Fruit fly (Drosophila melanogaster): ENCODE data around the gene COX7A.
A peak's percentile ranks its signal among the peaks of the same experiment; 100 is the strongest.

COX7A gene

DNA sequence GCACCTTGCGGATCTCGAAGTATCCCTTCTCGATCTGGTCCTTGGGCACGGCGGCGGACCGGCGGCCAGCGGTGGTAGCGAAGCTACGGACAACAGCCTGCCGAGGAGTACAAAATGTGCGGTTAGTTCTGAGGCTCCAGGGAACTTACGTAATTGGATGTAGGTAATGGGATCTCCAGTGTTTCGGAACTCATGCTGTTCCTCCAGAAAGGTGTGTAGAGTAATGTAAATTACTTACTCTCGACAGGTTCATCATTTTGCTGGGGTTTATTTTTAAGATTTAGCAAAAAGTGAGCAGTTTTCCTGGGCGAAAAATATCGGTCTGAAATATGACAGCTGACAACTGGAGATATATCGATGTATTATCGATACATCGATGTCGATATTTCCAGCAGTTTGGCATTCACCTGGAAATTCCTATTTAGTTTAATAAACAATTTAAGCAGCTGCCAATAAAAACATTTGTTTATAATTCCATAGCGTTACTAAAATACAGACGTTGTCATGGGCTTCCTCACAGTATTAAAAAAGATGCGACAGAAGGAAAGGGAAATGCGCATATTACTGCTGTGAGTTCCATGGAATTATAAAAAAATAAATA lies at the start of gene COX7A, which contains the start of gene Arl2 (continued):
- no peak for TF ChIP-seq CG4404 (GFP tag; IDR thresholded peaks at IDR 0.05)
- TF ChIP-seq CG16815 (GFP tag; optimal IDR thresholded peaks at IDR 0.05) = no peak
- TF ChIP-seq CG9932 (GFP tag; IDR thresholded peaks at IDR 0.05) = no peak
- TF ChIP-seq gsb (GFP tag; IDR thresholded peaks at IDR 0.05) = no peak
- no peak for TF ChIP-seq Neu2 (GFP tag; optimal IDR thresholded peaks at IDR 0.05; ENCODE audit: borderline replicate concordance)
- no peak for TF ChIP-seq Abd-B (GFP tag; optimal IDR thresholded peaks at IDR 0.05)
- TF ChIP-seq Hr3 (GFP tag; optimal IDR thresholded peaks at IDR 0.05) = no peak
- TF ChIP-seq unpg (GFP tag; optimal IDR thresholded peaks at IDR 0.05) = no peak
- TF ChIP-seq Lim3 (GFP tag; IDR thresholded peaks at IDR 0.05) = no peak
- TF ChIP-seq eyg (GFP tag; optimal IDR thresholded peaks at IDR 0.05) = no peak
- TF ChIP-seq bigmax (GFP tag; optimal IDR thresholded peaks at IDR 0.05) = peak; percentile 26
- peak; percentile 68 for TF ChIP-seq sens (GFP tag)
- TF ChIP-seq ro (GFP tag; IDR thresholded peaks at IDR 0.05) = no peak
- no peak for TF ChIP-seq CG2889 (GFP tag; IDR thresholded peaks at IDR 0.05)
- no peak for TF ChIP-seq Dek (tag; optimal IDR thresholded peaks at IDR 0.05)
- no peak for TF ChIP-seq lab (GFP tag; optimal IDR thresholded peaks at IDR 0.05)
- TF ChIP-seq chm (GFP tag; IDR thresholded peaks at IDR 0.05) = no peak
- no peak for TF ChIP-seq ssp (GFP tag; IDR thresholded peaks at IDR 0.05)
- no peak for TF ChIP-seq CG10543 (GFP tag; optimal IDR thresholded peaks at IDR 0.05)
- no peak for TF ChIP-seq twi (tag; optimal IDR thresholded peaks at IDR 0.05)
- TF ChIP-seq pb (GFP tag; optimal IDR thresholded peaks at IDR 0.05) = no peak
- no peak for TF ChIP-seq CG1529 (GFP tag; optimal IDR thresholded peaks at IDR 0.05)
- TF ChIP-seq Rfx (GFP tag; IDR thresholded peaks at IDR 0.05) = no peak
- TF ChIP-seq oc (tag; optimal IDR thresholded peaks at IDR 0.05) = no peak
- no peak for TF ChIP-seq Ravus (GFP tag; IDR thresholded peaks at IDR 0.05)
- TF ChIP-seq odd (GFP tag; optimal IDR thresholded peaks at IDR 0.05) = no peak
- TF ChIP-seq slp2 (GFP tag; optimal IDR thresholded peaks at IDR 0.05) = no peak
- peak; percentile 82 for TF ChIP-seq pzg (GFP tag; optimal IDR thresholded peaks at IDR 0.05)
- TF ChIP-seq ranshi (GFP tag; IDR thresholded peaks at IDR 0.05) = no peak
- peak; percentile 8 for TF ChIP-seq CG31365 (tag; optimal IDR thresholded peaks at IDR 0.05)
- TF ChIP-seq fd64A (GFP tag; optimal IDR thresholded peaks at IDR 0.05) = no peak
- no peak for TF ChIP-seq tup (GFP tag; optimal IDR thresholded peaks at IDR 0.05)
- TF ChIP-seq yki (optimal IDR thresholded peaks at IDR 0.05) = no peak
- TF ChIP-seq Ada2b (GFP tag; IDR thresholded peaks at IDR 0.05) = no peak
- peak; percentile 11 for TF ChIP-seq CG2120 (GFP tag; optimal IDR thresholded peaks at IDR 0.05)
- TF ChIP-seq ken (GFP tag; IDR thresholded peaks at IDR 0.05) = no peak
- TF ChIP-seq NC2α (GFP tag; optimal IDR thresholded peaks at IDR 0.05) = no peak
- TF ChIP-seq bcd (GFP tag; optimal IDR thresholded peaks at IDR 0.05) = no peak
- TF ChIP-seq ATbp (GFP tag; optimal IDR thresholded peaks at IDR 0.05) = no peak
- TF ChIP-seq schlank (tag; optimal IDR thresholded peaks at IDR 0.05) = no peak
- peak; percentile 17 for TF ChIP-seq CG10431 (GFP tag; optimal IDR thresholded peaks at IDR 0.05)
- TF ChIP-seq CG18262 (tag; optimal IDR thresholded peaks at IDR 0.05) = no peak
- no peak for TF ChIP-seq Taf1 (GFP tag; IDR thresholded peaks at IDR 0.05)
- TF ChIP-seq btn (GFP tag; optimal IDR thresholded peaks at IDR 0.05) = no peak
- TF ChIP-seq seq (GFP tag; IDR thresholded peaks at IDR 0.05) = no peak
- TF ChIP-seq pho (GFP tag; optimal IDR thresholded peaks at IDR 0.05) = no peak
- TF ChIP-seq tgo (GFP tag; IDR thresholded peaks at IDR 0.05) = no peak
- no peak for TF ChIP-seq repo (GFP tag; optimal IDR thresholded peaks at IDR 0.05)
- no peak for TF ChIP-seq Gsc (GFP tag; IDR thresholded peaks at IDR 0.05)
- no peak for TF ChIP-seq Ets65A (GFP tag)
- TF ChIP-seq sim (GFP tag; IDR thresholded peaks at IDR 0.05) = no peak
- TF ChIP-seq Atf6 (GFP tag; IDR thresholded peaks at IDR 0.05) = 0 out of 2 replicates have a peak, but pooled peaks have one; percentile 23
- no peak for TF ChIP-seq sob (GFP tag; IDR thresholded peaks at IDR 0.05)
